Fruit fly (Drosophila melanogaster) whole organism, adult: ENCODE data around the gene Gs1.

ENCODE experiments used
- CG11617 ChIP-seq: fragments of 200-800 bp; sonication (Bioruptor generic); optimal IDR thresholded peaks from 2 replicates; lab custom pipeline; 2017; ENCODE audit warnings: mild to moderate bottlenecking, missing biosample characterization, missing genetic modification reagents, missing genetic modification characterization
- CG14711 ChIP-seq: fragments of 200-800 bp; sonication (Bioruptor generic); optimal IDR thresholded peaks from 2 replicates; lab custom pipeline; 2018; ENCODE audit warnings: missing biosample characterization, mild to moderate bottlenecking, missing genetic modification characterization, moderate library complexity
- Crg-1 ChIP-seq: fragments of 200-800 bp; sonication (Bioruptor generic); optimal IDR thresholded peaks from 2 replicates; lab custom pipeline; 2016; ENCODE audit warnings: missing biosample characterization, missing genetic modification characterization
- Mnt ChIP-seq: fragments of 200-800 bp; sonication (Bioruptor generic); optimal IDR thresholded peaks from 2 replicates; lab custom pipeline; 2016; ENCODE audit warnings: missing biosample characterization, mild to moderate bottlenecking, missing genetic modification characterization
- cic ChIP-seq: fragments of 200-800 bp; sonication (Bioruptor generic); optimal IDR thresholded peaks from 2 replicates; lab custom pipeline; 2017; ENCODE audit warnings: missing biosample characterization, mild to moderate bottlenecking, missing genetic modification characterization, moderate library complexity
- kay ChIP-seq: fragments of 200-800 bp; sonication (Bioruptor generic); peaks from one replicate; lab custom pipeline; 2016; ENCODE audit warnings: missing biosample characterization, missing genetic modification characterization, borderline replicate concordance
- ovo ChIP-seq: fragments of 200-800 bp; sonication (Bioruptor generic); optimal IDR thresholded peaks from 2 replicates; lab custom pipeline; 2016; ENCODE audit warnings: missing biosample characterization, missing genetic modification characterization
- pad ChIP-seq: fragments of 200-800 bp; sonication (Bioruptor generic); optimal IDR thresholded peaks from 3 replicates; lab custom pipeline; 2017; ENCODE audit warnings: missing biosample characterization, missing genetic modification characterization, mild to moderate bottlenecking, moderate library complexity, missing genetic modification reagents
- tj ChIP-seq: fragments of 200-800 bp; sonication (Bioruptor generic); optimal IDR thresholded peaks from 3 replicates; lab custom pipeline; 2017; ENCODE audit warnings: missing biosample characterization, mild to moderate bottlenecking, missing genetic modification characterization, moderate library complexity
- toe ChIP-seq: fragments of 200-800 bp; sonication (Bioruptor generic); optimal IDR thresholded peaks from 2 replicates; lab custom pipeline; 2016; ENCODE audit warnings: missing biosample characterization, missing genetic modification characterization

dm6 chr2L:165253-165890 lies 33.5 kb downstream of the Gs1 start:
- TF ChIP-seq CG11617 (GFP tag; lab: Kevin White, UChicago) (no peak), pad (no peak), CG14711 (no peak), Crg-1 (no peak), kay (GFP tag; lab: Kevin White, UChicago) (no peak), tj (peak; percentile 59), toe (GFP tag; lab: Kevin White, UChicago) (no peak), ovo (GFP tag; lab: Kevin White, UChicago) (no peak), cic (GFP tag; lab: Kevin White, UChicago) (no peak), Mnt (GFP tag; lab: Kevin White, UChicago) (no peak)
